Fruit fly (Drosophila melanogaster) whole organism, prepupa: ENCODE measurements around the gene pxb.

Experiments used
- Blimp-1 ChIP-seq: fragments of 200-800 bp; sonication (Bioruptor generic); optimal IDR thresholded peaks from 3 replicates; lab custom pipeline; 2017; ENCODE audit warnings: missing biosample characterization, missing genetic modification characterization, mild to moderate bottlenecking, moderate library complexity, missing genetic modification reagents
- CG10631 ChIP-seq: fragments of 200-800 bp; sonication (Bioruptor generic); optimal IDR thresholded peaks from 2 replicates; lab custom pipeline; 2016; ENCODE audit warnings: missing biosample characterization, missing genetic modification characterization
- CG10669 ChIP-seq: fragments of 200-800 bp; sonication (Bioruptor generic); optimal IDR thresholded peaks from 3 replicates; lab custom pipeline; 2018; ENCODE audit warnings: missing biosample characterization, mild to moderate bottlenecking, missing genetic modification characterization, moderate library complexity
- CG11762 ChIP-seq: fragments of 200-800 bp; sonication (Bioruptor generic); optimal IDR thresholded peaks from 3 replicates; lab custom pipeline; 2016; ENCODE audit warnings: missing biosample characterization, missing genetic modification characterization; ENCODE audit not compliant: insufficient read depth
- CG15336 ChIP-seq: fragments of 200-800 bp; sonication (Bioruptor generic); IDR thresholded peaks from 2 replicates; pipeline ENCODE4 v1.3.6; 2022; ENCODE audit warnings: missing biosample characterization, missing genetic modification characterization
- CG1621 ChIP-seq: fragments of 200-800 bp; sonication (Bioruptor generic); optimal IDR thresholded peaks from 3 replicates; lab custom pipeline; 2018; ENCODE audit warnings: missing biosample characterization, mild to moderate bottlenecking, missing genetic modification characterization
- CG3032 ChIP-seq: fragments of 200-800 bp; optimal IDR thresholded peaks from 2 replicates; lab custom pipeline; 2019; ENCODE audit warnings: missing biosample characterization, mild to moderate bottlenecking, missing genetic modification characterization, moderate library complexity
- CG31627 ChIP-seq: fragments of 200-800 bp; sonication (Bioruptor generic); optimal IDR thresholded peaks from 3 replicates; lab custom pipeline; 2016; ENCODE audit warnings: missing biosample characterization, missing genetic modification characterization
- CG32006 ChIP-seq: fragments of 200-800 bp; sonication (Bioruptor generic); optimal IDR thresholded peaks from 3 replicates; lab custom pipeline; 2017; ENCODE audit warnings: missing biosample characterization, mild to moderate bottlenecking, missing genetic modification characterization
- CG34406 ChIP-seq: fragments of 200-800 bp; sonication (Bioruptor generic); optimal IDR thresholded peaks from 3 replicates; lab custom pipeline; 2016; ENCODE audit warnings: missing biosample characterization, missing genetic modification characterization
- CG4318 ChIP-seq: fragments of 200-800 bp; sonication (Bioruptor generic); optimal IDR thresholded peaks from 3 replicates; lab custom pipeline; 2017; ENCODE audit warnings: missing biosample characterization, mild to moderate bottlenecking, missing genetic modification characterization
- CG6163 ChIP-seq: fragments of 200-800 bp; sonication (Bioruptor generic); IDR thresholded peaks from 3 replicates; pipeline ENCODE4 v1.3.6; 2022; ENCODE audit warnings: missing biosample characterization, missing genetic modification characterization
- CG6276 ChIP-seq: fragments of 200-800 bp; sonication (Bioruptor generic); optimal IDR thresholded peaks from 2 replicates; lab custom pipeline; 2017; ENCODE audit warnings: missing biosample characterization, mild to moderate bottlenecking, missing genetic modification characterization
- CG6808 ChIP-seq: fragments of 200-800 bp; sonication (Bioruptor generic); optimal IDR thresholded peaks from 3 replicates; lab custom pipeline; 2017; ENCODE audit warnings: missing biosample characterization, missing genetic modification characterization, mild to moderate bottlenecking, moderate library complexity, missing genetic modification reagents
- CG6854 ChIP-seq: fragments of 200-800 bp; sonication (Bioruptor generic); optimal IDR thresholded peaks from 2 replicates; lab custom pipeline; 2017; ENCODE audit warnings: missing biosample characterization, mild to moderate bottlenecking, missing genetic modification characterization
- CG8119 ChIP-seq: fragments of 200-800 bp; sonication (Bioruptor generic); IDR thresholded peaks from 3 replicates; pipeline ENCODE4 v1.3.6; 2022; ENCODE audit warnings: missing biosample characterization, missing genetic modification characterization
- CG8319 ChIP-seq: fragments of 200-800 bp; sonication (Bioruptor generic); optimal IDR thresholded peaks from 3 replicates; lab custom pipeline; 2016; ENCODE audit warnings: missing biosample characterization, missing genetic modification characterization
- CG8632 ChIP-seq: fragments of 200-800 bp; sonication (Bioruptor generic); optimal IDR thresholded peaks from 3 replicates; lab custom pipeline; 2016; ENCODE audit warnings: missing biosample characterization, missing genetic modification characterization
- CG9139 ChIP-seq: fragments of 200-800 bp; sonication (Bioruptor generic); optimal IDR thresholded peaks from 3 replicates; lab custom pipeline; 2017; ENCODE audit warnings: missing biosample characterization, mild to moderate bottlenecking, missing genetic modification characterization
- Eip78C ChIP-seq: fragments of 200-800 bp; sonication (Bioruptor generic); peaks from one replicate; lab custom pipeline; 2016; ENCODE audit warnings: missing biosample characterization, missing genetic modification characterization
- Ets96B ChIP-seq: fragments of 200-800 bp; optimal IDR thresholded peaks from 2 replicates; lab custom pipeline; 2019; ENCODE audit warnings: missing biosample characterization, mild to moderate bottlenecking, missing genetic modification characterization, moderate library complexity
- Gug ChIP-seq: fragments of 200-800 bp; sonication (Bioruptor generic); IDR thresholded peaks from 2 replicates; pipeline ENCODE4 v1.3.6; 2022; ENCODE audit warnings: missing biosample characterization, missing genetic modification characterization
- Hr38 ChIP-seq: sonication (Bioruptor generic); optimal IDR thresholded peaks from 2 replicates; lab custom pipeline; 2016; ENCODE audit warnings: missing biosample characterization, missing genetic modification characterization
- Hr39 ChIP-seq: fragments of 200-800 bp; sonication (Bioruptor generic); optimal IDR thresholded peaks from 2 replicates; lab custom pipeline; 2016; ENCODE audit warnings: missing biosample characterization, missing genetic modification characterization
- Hr4 ChIP-seq: fragments of 200-800 bp; sonication (Bioruptor generic); optimal IDR thresholded peaks from 3 replicates; lab custom pipeline; 2016; ENCODE audit warnings: missing biosample characterization, missing genetic modification characterization
- Lpt ChIP-seq: fragments of 200-800 bp; sonication (Bioruptor generic); optimal IDR thresholded peaks from 3 replicates; lab custom pipeline; 2016; ENCODE audit warnings: missing biosample characterization, missing genetic modification characterization
- Met ChIP-seq: fragments of 200-800 bp; sonication (Bioruptor generic); optimal IDR thresholded peaks from 3 replicates; lab custom pipeline; 2016; ENCODE audit warnings: missing biosample characterization, missing genetic modification characterization
- Smox ChIP-seq: fragments of 200-800 bp; sonication (Bioruptor generic); optimal IDR thresholded peaks from 3 replicates; lab custom pipeline; 2016; ENCODE audit warnings: missing biosample characterization, missing genetic modification characterization
- Sox102F ChIP-seq: fragments of 200-800 bp; sonication (Bioruptor generic); optimal IDR thresholded peaks from 2 replicates; lab custom pipeline; 2016; ENCODE audit warnings: missing biosample characterization, mild to moderate bottlenecking, missing genetic modification characterization
- Sox14 ChIP-seq: fragments of 200-800 bp; sonication (Bioruptor generic); optimal IDR thresholded peaks from 3 replicates; lab custom pipeline; 2016; ENCODE audit warnings: missing biosample characterization, missing genetic modification characterization
- achi ChIP-seq: fragments of 200-800 bp; sonication (Bioruptor generic); optimal IDR thresholded peaks from 3 replicates; lab custom pipeline; 2016; ENCODE audit warnings: missing biosample characterization, missing genetic modification characterization
- acj6 ChIP-seq: fragments of 200-800 bp; sonication (Bioruptor generic); optimal IDR thresholded peaks from 3 replicates; lab custom pipeline; 2016; ENCODE audit warnings: missing biosample characterization, missing genetic modification characterization
- cyc ChIP-seq: fragments of 200-800 bp; sonication (Bioruptor generic); optimal IDR thresholded peaks from 3 replicates; lab custom pipeline; 2016; ENCODE audit warnings: missing biosample characterization, missing genetic modification characterization
- dsx ChIP-seq: fragments of 200-800 bp; optimal IDR thresholded peaks from 3 replicates; lab custom pipeline; 2019; ENCODE audit warnings: missing biosample characterization, mild to moderate bottlenecking, missing genetic modification characterization, moderate library complexity; ENCODE audit not compliant: poor library complexity, severe bottlenecking
- esn ChIP-seq: fragments of 200-800 bp; sonication (Bioruptor generic); optimal IDR thresholded peaks from 2 replicates; lab custom pipeline; 2016; ENCODE audit warnings: missing biosample characterization, mild to moderate bottlenecking, missing genetic modification characterization, moderate library complexity
- fd85E ChIP-seq: fragments of 200-800 bp; sonication (Bioruptor generic); optimal IDR thresholded peaks from 3 replicates; lab custom pipeline; 2016; ENCODE audit warnings: missing biosample characterization, missing genetic modification characterization
- fkh ChIP-seq: fragments of 200-800 bp; sonication (Bioruptor generic); optimal IDR thresholded peaks from 3 replicates; lab custom pipeline; 2017; ENCODE audit warnings: missing biosample characterization, mild to moderate bottlenecking, missing genetic modification characterization, moderate library complexity
- net ChIP-seq: fragments of 200-800 bp; sonication (Bioruptor generic); optimal IDR thresholded peaks from 3 replicates; lab custom pipeline; 2016; ENCODE audit warnings: missing biosample characterization, missing genetic modification characterization
- pdm3 ChIP-seq: fragments of 200-800 bp; sonication (Bioruptor generic); optimal IDR thresholded peaks from 3 replicates; lab custom pipeline; 2016; ENCODE audit warnings: missing biosample characterization, missing genetic modification characterization
- salr ChIP-seq, 2 experiments: fragments of 200-800 bp; sonication (Bioruptor generic); optimal IDR thresholded peaks; 3 replicates each; lab custom pipeline; 2016 to 2018; ENCODE audit warnings: missing biosample characterization in 2 of 2, missing genetic modification characterization in 2 of 2, mild to moderate bottlenecking in 1 of 2
- spab ChIP-seq: fragments of 200-800 bp; sonication (Bioruptor generic); optimal IDR thresholded peaks from 2 replicates; lab custom pipeline; 2017; ENCODE audit warnings: missing biosample characterization, mild to moderate bottlenecking, missing genetic modification characterization, missing genetic modification reagents
- ss ChIP-seq, 2 experiments: fragments of 200-800 bp; sonication (Bioruptor generic); optimal IDR thresholded peaks; 2 replicates in 1 of 2; 3 replicates in 1 of 2; lab custom pipeline; 2017 to 2018; ENCODE audit warnings: mild to moderate bottlenecking in 2 of 2, missing biosample characterization in 2 of 2, missing genetic modification characterization in 2 of 2, moderate library complexity in 1 of 2
- svp ChIP-seq: fragments of 200-800 bp; sonication (Bioruptor generic); peaks from one replicate; lab custom pipeline; 2016; ENCODE audit warnings: missing biosample characterization, missing genetic modification characterization
- topi ChIP-seq: fragments of 200-800 bp; sonication (Bioruptor generic); optimal IDR thresholded peaks from 3 replicates; lab custom pipeline; 2016; ENCODE audit warnings: missing biosample characterization, missing genetic modification characterization
- vri ChIP-seq: fragments of 200-800 bp; sonication (Bioruptor generic); optimal IDR thresholded peaks from 3 replicates; lab custom pipeline; 2016; ENCODE audit warnings: missing biosample characterization, mild to moderate bottlenecking, missing genetic modification characterization

pxb gene

DNA sequence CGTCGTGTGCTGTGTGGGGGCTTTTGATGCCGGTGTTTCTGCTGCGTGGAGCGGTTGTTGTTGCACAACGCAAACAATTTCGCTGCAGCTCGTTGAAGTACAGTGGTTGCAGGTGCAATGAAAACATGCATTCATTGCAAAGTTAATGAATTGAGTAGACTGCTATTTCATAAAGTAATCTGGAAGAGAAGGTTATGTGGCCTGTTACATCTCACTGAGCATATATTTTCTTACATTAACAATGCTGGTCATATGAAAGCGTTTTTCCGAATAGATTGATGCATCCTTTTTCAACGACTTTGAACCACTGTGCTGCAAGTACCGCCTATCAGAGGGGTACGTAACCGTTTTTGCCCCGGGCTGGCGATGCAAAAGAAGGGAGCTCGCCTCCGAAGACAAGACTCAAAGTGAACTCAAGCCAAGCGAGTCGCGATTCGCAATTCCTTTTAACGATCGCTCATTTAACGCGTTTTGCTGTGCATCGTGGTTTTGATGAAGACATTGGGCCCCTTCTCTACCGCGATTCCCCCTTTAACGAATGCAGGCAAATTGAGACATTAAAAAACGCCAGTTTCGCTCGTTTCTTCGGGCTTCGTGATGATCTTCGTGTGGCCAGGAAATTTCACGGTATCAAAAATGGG is 14.1 kb upstream of the pxb start (continued):
- TF ChIP-seq CG10669 (GFP tag; lab: Kevin White, UChicago), result peak; percentile 99
- TF ChIP-seq esn, result peak; percentile 97
- TF ChIP-seq Gug (GFP tag; lab: Robert Waterston, UW), result peak; percentile 93
- TF ChIP-seq Ets96B (tag; lab: Kevin White, UChicago), result peak; percentile 99
- TF ChIP-seq CG15336 (GFP tag; lab: Robert Waterston, UW), result peak; percentile 96
- TF ChIP-seq CG11762 (GFP tag; lab: Kevin White, UChicago), result peak; percentile 98
- TF ChIP-seq CG31627, result peak; percentile 95
- TF ChIP-seq Eip78C, result peak; percentile 100
- peak; percentile 96 for TF ChIP-seq net (GFP tag; lab: Kevin White, UChicago)
- TF ChIP-seq Hr4, result peak; percentile 96
- TF ChIP-seq Blimp-1 (GFP tag; lab: Kevin White, UChicago), result peak; percentile 80
- peak; percentile 95 for TF ChIP-seq CG3032 (tag; lab: Kevin White, UChicago)
- peak; percentile 93 for TF ChIP-seq CG34406 (GFP tag; lab: Kevin White, UChicago)
- TF ChIP-seq svp (GFP tag; lab: Kevin White, UChicago), result peak; percentile 100
- TF ChIP-seq pdm3, result peak; percentile 96
- TF ChIP-seq Hr39, result peak; percentile 96
- TF ChIP-seq Hr38 (GFP tag; lab: Kevin White, UChicago), result peak; percentile 49
- peak; percentile 99 for TF ChIP-seq CG6163 (GFP tag; lab: Robert Waterston, UW)
- TF ChIP-seq CG8319 (GFP tag; lab: Kevin White, UChicago), result peak; percentile 98
- peak; percentile 98 for TF ChIP-seq cyc (GFP tag; lab: Kevin White, UChicago)
- peak; percentile 97 for TF ChIP-seq fd85E (GFP tag; lab: Kevin White, UChicago)
- TF ChIP-seq CG6854, result peak; percentile 95
- peak; percentile 93 for TF ChIP-seq Smox (GFP tag; lab: Kevin White, UChicago)
- TF ChIP-seq vri (GFP tag; lab: Kevin White, UChicago), result peak; percentile 93
- TF ChIP-seq CG9139 (GFP tag; lab: Kevin White, UChicago), result peak; percentile 86
- peak; percentile 96 for TF ChIP-seq achi (GFP tag; lab: Kevin White, UChicago)
- TF ChIP-seq CG6808 (GFP tag; lab: Kevin White, UChicago), result peak; percentile 96
- TF ChIP-seq CG1621, result peak; percentile 97
- peak; percentile 97 for TF ChIP-seq CG8119 (GFP tag; lab: Robert Waterston, UW)
- TF ChIP-seq Met (GFP tag; lab: Kevin White, UChicago), result peak; percentile 96
- TF ChIP-seq ss (GFP tag; optimal IDR thresholded peaks at IDR 0.05; lab: Kevin White, UChicago), result peak; percentile 93 to 96
- peak; percentile 94 for TF ChIP-seq CG8632 (GFP tag; lab: Kevin White, UChicago)
- TF ChIP-seq salr (GFP tag; optimal IDR thresholded peaks at IDR 0.05; lab: Kevin White, UChicago), result peak; percentile 92 to 94
- peak; percentile 96 for TF ChIP-seq CG6276 (GFP tag; lab: Kevin White, UChicago)
- peak; percentile 96 for TF ChIP-seq Sox102F (GFP tag; lab: Kevin White, UChicago)
- peak; percentile 98 for TF ChIP-seq topi (GFP tag; lab: Kevin White, UChicago)

DNA sequence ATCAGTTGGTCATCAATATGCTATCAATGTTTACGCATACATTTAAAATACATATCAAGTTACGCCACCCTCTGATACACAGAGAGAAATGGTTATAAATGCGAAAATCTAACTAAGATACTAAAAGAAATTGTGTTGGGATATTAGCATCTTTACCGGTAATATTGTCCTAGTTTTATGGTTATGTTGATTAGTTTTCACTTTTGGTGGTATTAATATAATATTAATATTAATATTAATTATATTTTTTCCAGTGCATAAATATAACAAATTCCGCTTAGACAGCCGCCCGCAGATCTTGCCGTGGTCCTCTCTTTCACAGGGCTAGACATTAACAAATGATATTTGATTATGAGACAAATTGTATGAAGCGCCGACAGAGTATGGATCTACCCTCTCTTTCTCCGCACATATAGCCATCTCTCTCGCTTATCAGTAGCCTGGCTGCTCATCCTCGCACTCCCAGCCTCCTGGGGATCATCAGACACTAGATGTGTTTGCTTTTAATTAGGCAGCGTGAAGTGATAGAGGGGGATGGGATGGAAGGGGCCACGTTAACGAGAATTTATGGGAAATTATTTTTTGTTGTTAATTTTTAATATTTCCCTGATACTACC is 13.2 kb upstream of the pxb start:
- peak; percentile 39; the same call in 1 of the 2 replicates for TF ChIP-seq CG15336 (GFP tag; lab: Robert Waterston, UW)
- TF ChIP-seq fd85E (GFP tag; lab: Kevin White, UChicago), result no peak
- TF ChIP-seq Hr38 (GFP tag; lab: Kevin White, UChicago), result no peak
- TF ChIP-seq svp (GFP tag; lab: Kevin White, UChicago), result peak; percentile 59
- peak; percentile 53 for TF ChIP-seq CG10631
- TF ChIP-seq dsx (GFP tag; lab: Kevin White, UChicago), result peak; percentile 25
- TF ChIP-seq Sox14 (GFP tag; lab: Kevin White, UChicago), result no peak
- TF ChIP-seq CG10669 (GFP tag; lab: Kevin White, UChicago), result peak; percentile 49
- peak; percentile 49 for TF ChIP-seq CG3032 (tag; lab: Kevin White, UChicago)
- TF ChIP-seq topi (GFP tag; lab: Kevin White, UChicago), result peak; percentile 12
- peak; percentile 41 for TF ChIP-seq CG8632 (GFP tag; lab: Kevin White, UChicago)
- TF ChIP-seq spab (GFP tag; lab: Kevin White, UChicago), result peak; percentile 44
- TF ChIP-seq Sox102F (GFP tag; lab: Kevin White, UChicago), result peak; percentile 1
- no peak for TF ChIP-seq vri (GFP tag; lab: Kevin White, UChicago)
- peak; percentile 30 for TF ChIP-seq Met (GFP tag; lab: Kevin White, UChicago)
- peak; percentile 40 for TF ChIP-seq acj6 (GFP tag; lab: Kevin White, UChicago)
- peak; percentile 41 for TF ChIP-seq CG34406 (GFP tag; lab: Kevin White, UChicago)
- TF ChIP-seq fkh, result no peak
- TF ChIP-seq salr (GFP tag; optimal IDR thresholded peaks at IDR 0.05; lab: Kevin White, UChicago), result peak in 1 of 2 experiments; percentile 26
- TF ChIP-seq Ets96B (tag; lab: Kevin White, UChicago), result peak; percentile 62
- no peak for TF ChIP-seq CG9139 (GFP tag; lab: Kevin White, UChicago)
- TF ChIP-seq esn, result peak; percentile 44
- no peak for TF ChIP-seq Hr4
- peak; percentile 66 for TF ChIP-seq Eip78C
- no peak for TF ChIP-seq Lpt (GFP tag; lab: Kevin White, UChicago)
- TF ChIP-seq CG4318, result peak; percentile 6
- TF ChIP-seq achi (GFP tag; lab: Kevin White, UChicago), result peak; percentile 48
- TF ChIP-seq CG32006 (GFP tag; lab: Kevin White, UChicago), result peak; percentile 18
